Fruit fly (Drosophila melanogaster) whole organism, embryonic: ENCODE measurements around the gene CG5968.
A peak's percentile ranks its signal among the peaks of the same experiment; 100 is the strongest.

Experiments used
- Atf3 ChIP-seq: fragments of 200-800 bp; sonication (Bioruptor generic); optimal IDR thresholded peaks from 3 replicates; lab custom pipeline; 2016; ENCODE audit warnings: missing biosample characterization, missing genetic modification characterization
- CG10209 ChIP-seq: fragments of 200-800 bp; sonication (Bioruptor generic); optimal IDR thresholded peaks from 3 replicates; lab custom pipeline; 2017; ENCODE audit warnings: missing biosample characterization, mild to moderate bottlenecking, missing genetic modification characterization, missing genetic modification reagents
- CG10366 ChIP-seq: fragments of 200-800 bp; sonication (Bioruptor generic); IDR thresholded peaks from 2 replicates; pipeline ENCODE4 v1.3.6; 2022; ENCODE audit warnings: missing biosample characterization, missing genetic modification characterization
- CG12071 ChIP-seq: fragments of 200-800 bp; sonication (Bioruptor generic); optimal IDR thresholded peaks from 3 replicates; lab custom pipeline; 2018; ENCODE audit warnings: missing biosample characterization, mild to moderate bottlenecking, missing genetic modification characterization
- CG14965 ChIP-seq: fragments of 200-800 bp; sonication (Bioruptor generic); optimal IDR thresholded peaks from 2 replicates; lab custom pipeline; 2016; ENCODE audit warnings: missing biosample characterization, missing genetic modification characterization, borderline replicate concordance
- CG15073 ChIP-seq: fragments of 200-800 bp; sonication (Bioruptor generic); optimal IDR thresholded peaks from 2 replicates; lab custom pipeline; 2016; ENCODE audit warnings: missing biosample characterization, missing genetic modification characterization
- CG17328 ChIP-seq: fragments of 200-800 bp; sonication (Bioruptor generic); IDR thresholded peaks from 2 replicates; pipeline ENCODE4 v1.3.6; 2022; ENCODE audit warnings: missing biosample characterization, missing genetic modification characterization
- CG17361 ChIP-seq: fragments of 200-800 bp; sonication (Bioruptor generic); IDR thresholded peaks from 3 replicates; pipeline ENCODE4 v1.3.6; 2022; ENCODE audit warnings: missing biosample characterization, missing genetic modification characterization
- CG18599 ChIP-seq: fragments of 200-800 bp; sonication (Bioruptor generic); optimal IDR thresholded peaks from 3 replicates; lab custom pipeline; 2017; ENCODE audit warnings: missing biosample characterization, missing genetic modification characterization, mild to moderate bottlenecking, moderate library complexity, missing genetic modification reagents
- CG3281 ChIP-seq: fragments of 200-800 bp; sonication (Bioruptor generic); optimal IDR thresholded peaks from 3 replicates; lab custom pipeline; 2017; ENCODE audit warnings: missing biosample characterization, mild to moderate bottlenecking, missing genetic modification characterization
- CG34422 ChIP-seq: fragments of 200-800 bp; sonication (Bioruptor generic); IDR thresholded peaks from 3 replicates; pipeline ENCODE4 v1.3.6; 2022; ENCODE audit warnings: missing biosample characterization, missing genetic modification characterization
- CG4328 ChIP-seq: fragments of 200-800 bp; sonication (Bioruptor generic); optimal IDR thresholded peaks from 3 replicates; lab custom pipeline; 2017; ENCODE audit warnings: missing biosample characterization, missing genetic modification reagents, missing genetic modification characterization
- CG4730 ChIP-seq: fragments of 200-800 bp; sonication (Bioruptor generic); IDR thresholded peaks from 2 replicates; pipeline ENCODE4 v1.3.6; 2022; ENCODE audit warnings: missing biosample characterization, missing genetic modification characterization
- CG7357 ChIP-seq: fragments of 200-800 bp; sonication (Bioruptor generic); IDR thresholded peaks from 3 replicates; pipeline ENCODE4 v1.3.6; 2022; ENCODE audit warnings: missing biosample characterization, missing genetic modification characterization
- CG7928 ChIP-seq: fragments of 200-800 bp; sonication (Bioruptor generic); optimal IDR thresholded peaks from 2 replicates; lab custom pipeline; 2017; ENCODE audit warnings: missing biosample characterization, mild to moderate bottlenecking, missing genetic modification characterization
- CG7963 ChIP-seq: fragments of 200-800 bp; sonication (Bioruptor generic); IDR thresholded peaks from 3 replicates; pipeline ENCODE4 v1.3.6; 2022; ENCODE audit warnings: missing biosample characterization, missing genetic modification characterization; ENCODE audit not compliant: partially characterized antibody
- CG8290 ChIP-seq, 3 experiments: fragments of 200-800 bp; sonication (Bioruptor generic); optimal IDR thresholded peaks; 2 replicates each; lab custom pipeline; 2016 to 2019; ENCODE audit warnings: missing biosample characterization in 3 of 3, missing genetic modification characterization in 3 of 3, mild to moderate bottlenecking in 2 of 3, moderate library complexity in 1 of 3
- CHES-1-like ChIP-seq: fragments of 200-800 bp; sonication (Bioruptor generic); optimal IDR thresholded peaks from 2 replicates; lab custom pipeline; 2016; ENCODE audit warnings: missing biosample characterization, missing genetic modification characterization
- D ChIP-seq, 2 experiments: fragments of 200-800 bp in 1 of 2; fragments of >200 bp in 1 of 2; sonication (Bioruptor generic) in 1 of 2; optimal IDR thresholded peaks; 2 replicates in 1 of 2; 3 replicates in 1 of 2; lab custom pipeline; 2017; ENCODE audit warnings: mild to moderate bottlenecking in 1 of 2, missing biosample characterization in 1 of 2, missing genetic modification characterization in 1 of 2, missing genetic modification reagents in 1 of 2
- Dll ChIP-seq: fragments of 200-800 bp; sonication (Bioruptor generic); IDR thresholded peaks from 4 replicates; pipeline ENCODE4 v1.3.6; 2022; ENCODE audit warnings: missing biosample characterization, missing genetic modification characterization; ENCODE audit not compliant: partially characterized antibody
- Dp ChIP-seq: fragments of 200-800 bp; sonication (Bioruptor generic); optimal IDR thresholded peaks from 2 replicates; lab custom pipeline; 2018; ENCODE audit warnings: missing biosample characterization, mild to moderate bottlenecking, missing genetic modification characterization, moderate library complexity
- E2f1 ChIP-seq: fragments of 200-800 bp; sonication (Bioruptor generic); IDR thresholded peaks from 2 replicates; pipeline ENCODE4 v1.3.6; 2022; ENCODE audit warnings: missing biosample characterization, missing genetic modification characterization
- Ets65A ChIP-seq: fragments of 200-800 bp; sonication (Bioruptor generic); peaks from one replicate; lab custom pipeline; 2016; ENCODE audit warnings: missing biosample characterization, missing genetic modification characterization
- HLH4C ChIP-seq: fragments of 200-800 bp; sonication (Bioruptor generic); IDR thresholded peaks from 3 replicates; pipeline ENCODE4 v1.3.6; 2022; ENCODE audit warnings: missing biosample characterization, missing genetic modification characterization; ENCODE audit not compliant: partially characterized antibody
- Hmr ChIP-seq: fragments of 200-800 bp; sonication (Bioruptor generic); optimal IDR thresholded peaks from 3 replicates; lab custom pipeline; 2017; ENCODE audit warnings: mild to moderate bottlenecking, missing biosample characterization, missing genetic modification reagents, missing genetic modification characterization
- Jarid2 ChIP-seq: fragments of 200-800 bp; sonication (Bioruptor generic); optimal IDR thresholded peaks from 3 replicates; lab custom pipeline; 2017; ENCODE audit warnings: mild to moderate bottlenecking, missing biosample characterization, missing genetic modification reagents, missing genetic modification characterization
- NC2α ChIP-seq: fragments of 200-800 bp; sonication (Bioruptor generic); optimal IDR thresholded peaks from 2 replicates; lab custom pipeline; 2016; ENCODE audit warnings: missing biosample characterization, missing genetic modification characterization
- NfI ChIP-seq: fragments of 200-800 bp; sonication (Bioruptor generic); optimal IDR thresholded peaks from 3 replicates; lab custom pipeline; 2018; ENCODE audit warnings: missing biosample characterization, mild to moderate bottlenecking, missing genetic modification characterization, moderate library complexity
- Poxn ChIP-seq: fragments of 200-800 bp; sonication (Bioruptor generic); IDR thresholded peaks from 2 replicates; pipeline ENCODE4 v1.3.6; 2022; ENCODE audit warnings: missing biosample characterization, missing genetic modification characterization
- Tbp ChIP-seq: fragments of >200 bp; optimal IDR thresholded peaks from 2 replicates; lab custom pipeline; 2018; ENCODE audit warnings: missing biosample characterization, missing genetic modification characterization
- YL-1 ChIP-seq: fragments of 200-800 bp; sonication (Bioruptor generic); optimal IDR thresholded peaks from 3 replicates; lab custom pipeline; 2017; ENCODE audit warnings: missing biosample characterization, mild to moderate bottlenecking, missing genetic modification characterization
- ato ChIP-seq: fragments of 200-800 bp; sonication (Bioruptor generic); IDR thresholded peaks from 2 replicates; pipeline ENCODE4 v1.3.6; 2022; ENCODE audit warnings: missing biosample characterization, missing genetic modification characterization; ENCODE audit not compliant: partially characterized antibody
- chif ChIP-seq, 2 experiments: fragments of 200-800 bp; sonication (Bioruptor generic); optimal IDR thresholded peaks; 3 replicates each; lab custom pipeline; 2016; ENCODE audit warnings: missing biosample characterization in 2 of 2, missing genetic modification characterization in 2 of 2
- crol ChIP-seq: fragments of 200-800 bp; sonication (Bioruptor generic); IDR thresholded peaks from 2 replicates; pipeline ENCODE4 v1.3.6; 2022; ENCODE audit warnings: missing biosample characterization, missing genetic modification characterization
- ewg ChIP-seq: fragments of 200-800 bp; sonication (Bioruptor generic); optimal IDR thresholded peaks from 3 replicates; lab custom pipeline; 2017; ENCODE audit warnings: mild to moderate bottlenecking, missing biosample characterization, missing genetic modification reagents, missing genetic modification characterization
- gfzf ChIP-seq: fragments of 200-800 bp; sonication (Bioruptor generic); optimal IDR thresholded peaks from 2 replicates; lab custom pipeline; 2016; ENCODE audit warnings: missing biosample characterization, mild to moderate bottlenecking, missing genetic modification characterization, moderate library complexity
- h ChIP-seq: fragments of >200 bp; optimal IDR thresholded peaks from 2 replicates; lab custom pipeline; 2017
- ind ChIP-seq: fragments of 200-800 bp; sonication (Bioruptor generic); optimal IDR thresholded peaks from 3 replicates; lab custom pipeline; 2016; ENCODE audit warnings: missing biosample characterization, missing genetic modification characterization
- jumu ChIP-seq: fragments of 200-800 bp; sonication (Bioruptor generic); optimal IDR thresholded peaks from 3 replicates; lab custom pipeline; 2016; ENCODE audit warnings: missing biosample characterization, missing genetic modification characterization
- oc ChIP-seq: fragments of 200-800 bp; sonication (Bioruptor generic); optimal IDR thresholded peaks from 2 replicates; lab custom pipeline; 2018; ENCODE audit warnings: missing biosample characterization, mild to moderate bottlenecking, missing genetic modification characterization, moderate library complexity
- pb ChIP-seq: fragments of 200-800 bp; sonication (Bioruptor generic); optimal IDR thresholded peaks from 3 replicates; lab custom pipeline; 2016; ENCODE audit warnings: missing biosample characterization, missing genetic modification characterization
- prd ChIP-seq, 3 experiments: fragments of >200 bp in 2 of 3; fragments of 200-800 bp in 1 of 3; sonication (Bioruptor generic) in 1 of 3; optimal IDR thresholded peaks in 2 of 3; IDR thresholded peaks in 1 of 3; 2 replicates in 2 of 3; 3 replicates in 1 of 3; pipeline versions ENCODE4 v1.3.6 to Lab custom; 2017 to 2022; ENCODE audit warnings: missing biosample characterization in 1 of 3, missing genetic modification characterization in 1 of 3
- sna ChIP-seq: fragments of 200-800 bp; sonication (Bioruptor generic); IDR thresholded peaks from 2 replicates; pipeline ENCODE4 v1.3.6; 2022; ENCODE audit warnings: missing biosample characterization, missing genetic modification characterization; ENCODE audit not compliant: partially characterized antibody
- tap ChIP-seq: fragments of 200-800 bp; optimal IDR thresholded peaks from 3 replicates; lab custom pipeline; 2019; ENCODE audit warnings: missing biosample characterization, mild to moderate bottlenecking, missing genetic modification characterization, moderate library complexity
- trh ChIP-seq: fragments of 200-800 bp; sonication (Bioruptor generic); optimal IDR thresholded peaks from 2 replicates; lab custom pipeline; 2016; ENCODE audit warnings: missing biosample characterization, missing genetic modification characterization
- ttk ChIP-seq: fragments of 200-800 bp; sonication (Bioruptor generic); IDR thresholded peaks from 2 replicates; pipeline ENCODE4 v2.1.2; 2022; ENCODE audit warnings: missing biosample characterization, missing genetic modification characterization
- wdn ChIP-seq: fragments of 200-800 bp; sonication (Bioruptor generic); IDR thresholded peaks from 2 replicates; pipeline ENCODE4 v1.3.6; 2022; ENCODE audit warnings: missing biosample characterization, missing genetic modification characterization
- yki ChIP-seq: fragments of >200 bp; optimal IDR thresholded peaks from 3 replicates; lab custom pipeline; 2018
- zfh1 ChIP-seq: fragments of 200-800 bp; sonication (Bioruptor generic); IDR thresholded peaks from 3 replicates; pipeline ENCODE4 v1.3.6; 2022; ENCODE audit warnings: missing biosample characterization, missing genetic modification characterization

The CG5968 gene

DNA sequence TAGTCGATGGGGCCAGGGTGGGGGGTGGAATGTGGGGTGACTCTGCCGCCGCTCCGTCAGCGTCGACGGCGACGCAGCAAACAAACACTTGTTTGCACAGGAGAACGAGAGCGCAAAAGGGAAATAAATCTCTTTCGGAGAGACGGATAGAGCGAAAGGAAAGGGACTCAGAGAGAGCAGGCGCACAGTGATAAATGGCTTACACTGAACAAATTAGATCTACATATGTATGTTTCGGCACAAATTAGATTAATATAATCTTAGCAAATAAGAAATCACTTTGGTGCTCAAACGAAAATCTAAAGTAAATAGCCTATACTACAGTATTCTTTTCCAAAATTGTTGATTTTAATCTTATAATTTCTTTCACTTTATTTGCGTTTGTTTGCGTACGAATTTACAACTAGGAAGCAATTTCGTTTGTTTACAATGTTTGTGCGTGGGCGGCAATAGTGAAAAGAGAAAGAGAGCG, 14.1 kb downstream of the CG5968 start (continued):
- peak; percentile 90 for TF ChIP-seq Ets65A (GFP tag; lab: Kevin White, UChicago)
- peak; percentile 82 for TF ChIP-seq jumu (GFP tag; lab: Kevin White, UChicago)
- peak; percentile 73 for TF ChIP-seq CG4328 (GFP tag; lab: Kevin White, UChicago)
- peak; percentile 97 for TF ChIP-seq ewg (GFP tag; lab: Kevin White, UChicago)
- peak; percentile 89 for TF ChIP-seq NfI
- no peak for TF ChIP-seq ato (GFP tag; lab: Robert Waterston, UW)
- no peak for TF ChIP-seq h (lab: Kevin White, UChicago)
- TF ChIP-seq ind (GFP tag; lab: Kevin White, UChicago): peak; percentile 84
- TF ChIP-seq CG7928 (GFP tag; lab: Kevin White, UChicago): peak; percentile 48
- TF ChIP-seq E2f1: peak; percentile 94
- peak; percentile 97 for TF ChIP-seq CG17328 (GFP tag; lab: Robert Waterston, UW)
- TF ChIP-seq CG17361: peak; percentile 69
- peak; percentile 69 for TF ChIP-seq Jarid2 (GFP tag; lab: Kevin White, UChicago)
- peak; percentile 92 for TF ChIP-seq ttk
- TF ChIP-seq CG12071 (GFP tag; lab: Kevin White, UChicago): peak; percentile 88
- TF ChIP-seq CHES-1-like (GFP tag; lab: Kevin White, UChicago): peak; percentile 93
- no peak for TF ChIP-seq CG7963
- peak; percentile 98 for TF ChIP-seq oc
- peak; percentile 49 for TF ChIP-seq YL-1 (GFP tag; lab: Kevin White, UChicago)
- TF ChIP-seq sna (GFP tag; lab: Robert Waterston, UW): no peak
- TF ChIP-seq CG14965 (GFP tag; lab: Kevin White, UChicago): peak; percentile 44
- TF ChIP-seq D (optimal IDR thresholded peaks at IDR 0.05; lab: Kevin White, UChicago): no peak
- peak; percentile 92 for TF ChIP-seq D (GFP tag; optimal IDR thresholded peaks at IDR 0.05; lab: Kevin White, UChicago)
- TF ChIP-seq CG18599: peak; percentile 93
- TF ChIP-seq gfzf (GFP tag; lab: Kevin White, UChicago): no peak
- peak; percentile 93 for TF ChIP-seq wdn (GFP tag; lab: Robert Waterston, UW)
- peak; percentile 94 for TF ChIP-seq CG10209
- TF ChIP-seq tap (tag; lab: Kevin White, UChicago): peak; percentile 92
- TF ChIP-seq Poxn: peak; percentile 67; the same call in 1 of the 2 replicates
- peak; percentile 94 for TF ChIP-seq Hmr (GFP tag; lab: Kevin White, UChicago)
- peak; percentile 84 for TF ChIP-seq Atf3
- peak; percentile 96 for TF ChIP-seq CG34422 (GFP tag; lab: Robert Waterston, UW)
- TF ChIP-seq HLH4C (GFP tag; lab: Robert Waterston, UW): no peak
- TF ChIP-seq prd (optimal IDR thresholded peaks at IDR 0.05; lab: Kevin White, UChicago): no peak
- TF ChIP-seq prd (GFP tag; IDR thresholded peaks at IDR 0.05; lab: Robert Waterston, UW): peak; percentile 98
- TF ChIP-seq CG7357 (GFP tag; lab: Robert Waterston, UW): peak; percentile 86
- peak; percentile 94 for TF ChIP-seq CG4730
- TF ChIP-seq Dll (GFP tag; lab: Robert Waterston, UW): no peak
- TF ChIP-seq Tbp (GFP tag; lab: Kevin White, UChicago): no peak
- peak; percentile 86 to 92 for TF ChIP-seq chif (GFP tag; optimal IDR thresholded peaks at IDR 0.05; lab: Kevin White, UChicago)
- TF ChIP-seq pb: peak; percentile 65
- no peak for TF ChIP-seq Dp (GFP tag; lab: Kevin White, UChicago)
- TF ChIP-seq CG3281: peak; percentile 89
- peak; percentile 81 for TF ChIP-seq CG8290 (GFP tag; optimal IDR thresholded peaks at IDR 0.05; lab: Kevin White, UChicago)
- peak; percentile 62 to 85 for TF ChIP-seq CG8290 (tag; optimal IDR thresholded peaks at IDR 0.05; lab: Kevin White, UChicago)
- peak; percentile 98 for TF ChIP-seq zfh1
- peak; percentile 87 for TF ChIP-seq NC2α
- TF ChIP-seq CG15073: peak; percentile 66
- peak; percentile 72 for TF ChIP-seq trh (GFP tag; lab: Kevin White, UChicago)
- TF ChIP-seq CG10366 (GFP tag; lab: Robert Waterston, UW): peak; percentile 91
- TF ChIP-seq yki (lab: Kevin White, UChicago): peak; percentile 66
- peak; percentile 67 for TF ChIP-seq crol (GFP tag; lab: Robert Waterston, UW)
